Fruit fly (Drosophila melanogaster) whole organism, embryonic: ENCODE data around the gene vari.

Experiments used
- Atf3 ChIP-seq: fragments of 200-800 bp; sonication (Bioruptor generic); optimal IDR thresholded peaks from 3 replicates; lab custom pipeline; 2016; ENCODE audit warnings: missing biosample characterization, missing genetic modification characterization
- CG10366 ChIP-seq: fragments of 200-800 bp; sonication (Bioruptor generic); IDR thresholded peaks from 2 replicates; pipeline ENCODE4 v1.3.6; 2022; ENCODE audit warnings: missing biosample characterization, missing genetic modification characterization
- CG10979 ChIP-seq: fragments of 200-800 bp; sonication (Bioruptor generic); optimal IDR thresholded peaks from 2 replicates; lab custom pipeline; 2018; ENCODE audit warnings: missing biosample characterization, mild to moderate bottlenecking, missing genetic modification characterization, moderate library complexity
- CG11085 ChIP-seq: fragments of 200-800 bp; sonication (Bioruptor generic); IDR thresholded peaks from 2 replicates; pipeline ENCODE4 v1.3.6; 2022; ENCODE audit warnings: missing biosample characterization, missing genetic modification characterization
- CG11398 ChIP-seq: fragments of 200-800 bp; sonication (Bioruptor generic); optimal IDR thresholded peaks from 2 replicates; lab custom pipeline; 2016; ENCODE audit warnings: missing biosample characterization, missing genetic modification characterization
- CG1233 ChIP-seq: fragments of 200-800 bp; sonication (Bioruptor generic); optimal IDR thresholded peaks from 4 replicates; lab custom pipeline; 2018; ENCODE audit warnings: missing biosample characterization, mild to moderate bottlenecking, missing genetic modification characterization
- CG12744 ChIP-seq: fragments of 200-800 bp; sonication (Bioruptor generic); optimal IDR thresholded peaks from 2 replicates; lab custom pipeline; 2016; ENCODE audit warnings: missing biosample characterization, missing genetic modification characterization
- CG13287 ChIP-seq: fragments of 200-800 bp; sonication (Bioruptor generic); IDR thresholded peaks from 2 replicates; pipeline ENCODE4 v1.3.6; 2022; ENCODE audit warnings: missing biosample characterization, missing genetic modification characterization; ENCODE audit not compliant: partially characterized antibody
- CG13775 ChIP-seq: fragments of 200-800 bp; sonication (Bioruptor generic); optimal IDR thresholded peaks from 3 replicates; lab custom pipeline; 2017; ENCODE audit warnings: missing biosample characterization, mild to moderate bottlenecking, missing genetic modification characterization
- CG14441 ChIP-seq: fragments of 200-800 bp; sonication (Bioruptor generic); IDR thresholded peaks from 2 replicates; pipeline ENCODE4 v1.3.6; 2022; ENCODE audit warnings: missing biosample characterization, missing genetic modification characterization
- CG14667 ChIP-seq: fragments of 200-800 bp; sonication (Bioruptor generic); IDR thresholded peaks from 2 replicates; pipeline ENCODE4 v1.3.6; 2022; ENCODE audit warnings: missing biosample characterization, missing genetic modification characterization
- CG1529 ChIP-seq: fragments of 200-800 bp; sonication (Bioruptor generic); optimal IDR thresholded peaks from 3 replicates; lab custom pipeline; 2018; ENCODE audit warnings: missing biosample characterization, missing genetic modification characterization
- CG1602 ChIP-seq: fragments of 200-800 bp; sonication (Bioruptor generic); optimal IDR thresholded peaks from 3 replicates; lab custom pipeline; 2016; ENCODE audit warnings: missing biosample characterization, missing genetic modification characterization
- CG18011 ChIP-seq: fragments of 200-800 bp; sonication (Bioruptor generic); optimal IDR thresholded peaks from 2 replicates; lab custom pipeline; 2017; ENCODE audit warnings: missing biosample characterization, missing genetic modification characterization, mild to moderate bottlenecking, moderate library complexity, missing genotype
- CG18619 ChIP-seq: fragments of 200-800 bp; sonication (Bioruptor generic); optimal IDR thresholded peaks from 3 replicates; lab custom pipeline; 2017; ENCODE audit warnings: missing biosample characterization, mild to moderate bottlenecking, missing genetic modification characterization
- CG3065 ChIP-seq: fragments of 200-800 bp; sonication (Bioruptor generic); optimal IDR thresholded peaks from 2 replicates; lab custom pipeline; 2016; ENCODE audit warnings: missing biosample characterization, missing genetic modification characterization
- CG31224 ChIP-seq: fragments of 200-800 bp; sonication (Bioruptor generic); IDR thresholded peaks from 2 replicates; pipeline ENCODE4 v1.3.6; 2022; ENCODE audit warnings: missing biosample characterization, missing genetic modification characterization
- CG32772 ChIP-seq: fragments of 200-800 bp; sonication (Bioruptor generic); IDR thresholded peaks from 2 replicates; pipeline ENCODE4 v1.3.6; 2022; ENCODE audit warnings: missing biosample characterization, missing genetic modification characterization
- CG3726 ChIP-seq: fragments of 200-800 bp; sonication (Bioruptor generic); IDR thresholded peaks from 3 replicates; pipeline ENCODE4, ENCODE4 v1.3.6; 2022; ENCODE audit warnings: missing biosample characterization, missing genetic modification characterization
- CG7271 ChIP-seq: fragments of 200-800 bp; sonication (Bioruptor generic); optimal IDR thresholded peaks from 2 replicates; lab custom pipeline; 2018; ENCODE audit warnings: missing biosample characterization, mild to moderate bottlenecking, missing genetic modification characterization, moderate library complexity
- CG7987 ChIP-seq: fragments of 200-800 bp; sonication (Bioruptor generic); optimal IDR thresholded peaks from 2 replicates; lab custom pipeline; 2018; ENCODE audit warnings: missing biosample characterization, mild to moderate bottlenecking, missing genetic modification characterization, moderate library complexity
- CG9215 ChIP-seq: fragments of 200-800 bp; sonication (Bioruptor generic); IDR thresholded peaks from 2 replicates; pipeline ENCODE4 v1.3.6; 2022; ENCODE audit warnings: missing biosample characterization, missing genetic modification characterization
- CG9727 ChIP-seq: fragments of 200-800 bp; sonication (Bioruptor generic); optimal IDR thresholded peaks from 3 replicates; lab custom pipeline; 2017; ENCODE audit warnings: missing biosample characterization, mild to moderate bottlenecking, missing genetic modification characterization
- Deaf1 ChIP-seq: fragments of 200-800 bp; optimal IDR thresholded peaks from 3 replicates; lab custom pipeline; 2019; ENCODE audit warnings: missing biosample characterization, mild to moderate bottlenecking, missing genetic modification characterization, moderate library complexity
- Dip3 ChIP-seq: fragments of 200-800 bp; sonication (Bioruptor generic); optimal IDR thresholded peaks from 3 replicates; lab custom pipeline; 2016; ENCODE audit warnings: missing biosample characterization, missing genetic modification characterization
- Fer3 ChIP-seq: fragments of 200-800 bp; sonication (Bioruptor generic); optimal IDR thresholded peaks from 2 replicates; lab custom pipeline; 2018; ENCODE audit warnings: missing biosample characterization, mild to moderate bottlenecking, missing genetic modification characterization, moderate library complexity
- Lim3 ChIP-seq: fragments of 200-800 bp; sonication (Bioruptor generic); IDR thresholded peaks from 2 replicates; pipeline ENCODE4 v1.3.6; 2022; ENCODE audit warnings: missing biosample characterization, missing genetic modification characterization
- MBD-R2 ChIP-seq: fragments of 200-800 bp; sonication (Bioruptor generic); IDR thresholded peaks from 2 replicates; pipeline ENCODE4 v1.3.6; 2022; ENCODE audit warnings: missing biosample characterization, missing genetic modification characterization
- Mrtf ChIP-seq: fragments of 200-800 bp; sonication (Bioruptor generic); IDR thresholded peaks from 3 replicates; pipeline ENCODE4 v1.3.6; 2022; ENCODE audit warnings: missing biosample characterization, missing genetic modification characterization
- Myb ChIP-seq: fragments of 200-800 bp; sonication (Bioruptor generic); optimal IDR thresholded peaks from 2 replicates; lab custom pipeline; 2016; ENCODE audit warnings: missing biosample characterization, missing genetic modification characterization
- Neu2 ChIP-seq: fragments of 200-800 bp; sonication (Bioruptor generic); optimal IDR thresholded peaks from 3 replicates; lab custom pipeline; 2016; ENCODE audit warnings: missing biosample characterization, missing genetic modification characterization, borderline replicate concordance
- Opbp ChIP-seq: fragments of 200-800 bp; sonication (Bioruptor generic); IDR thresholded peaks from 3 replicates; pipeline ENCODE4 v1.3.6; 2022; ENCODE audit warnings: missing biosample characterization, missing genetic modification characterization; ENCODE audit not compliant: partially characterized antibody
- Scr ChIP-seq: fragments of 200-800 bp; sonication (Bioruptor generic); IDR thresholded peaks from 2 replicates; pipeline ENCODE4 v1.3.6; 2022; ENCODE audit warnings: missing biosample characterization, missing genetic modification characterization; ENCODE audit not compliant: partially characterized antibody
- Xrp1 ChIP-seq: fragments of 200-800 bp; sonication (Bioruptor generic); IDR thresholded peaks from 2 replicates; pipeline ENCODE4 v1.3.6; 2022; ENCODE audit warnings: missing biosample characterization, missing genetic modification characterization
- bigmax ChIP-seq: fragments of 200-800 bp; sonication (Bioruptor generic); optimal IDR thresholded peaks from 2 replicates; lab custom pipeline; 2018; ENCODE audit warnings: missing biosample characterization, mild to moderate bottlenecking, missing genetic modification characterization
- bsh ChIP-seq, 2 experiments: fragments of 200-800 bp; sonication (Bioruptor generic); optimal IDR thresholded peaks; 2 replicates each; lab custom pipeline; 2017 to 2018; ENCODE audit warnings: mild to moderate bottlenecking in 2 of 2, missing biosample characterization in 2 of 2, missing genetic modification characterization in 2 of 2, moderate library complexity in 1 of 2
- chinmo ChIP-seq: fragments of 200-800 bp; sonication (Bioruptor generic); IDR thresholded peaks from 4 replicates; pipeline ENCODE4 v1.3.6; 2022; ENCODE audit warnings: missing biosample characterization, missing genetic modification characterization; ENCODE audit not compliant: partially characterized antibody
- chn ChIP-seq: fragments of 200-800 bp; sonication (Bioruptor generic); optimal IDR thresholded peaks from 2 replicates; lab custom pipeline; 2016; ENCODE audit warnings: missing biosample characterization, missing genetic modification characterization
- crol ChIP-seq: fragments of 200-800 bp; sonication (Bioruptor generic); IDR thresholded peaks from 2 replicates; pipeline ENCODE4 v1.3.6; 2022; ENCODE audit warnings: missing biosample characterization, missing genetic modification characterization
- nerfin-1 ChIP-seq: fragments of 200-800 bp; sonication (Bioruptor generic); optimal IDR thresholded peaks from 3 replicates; lab custom pipeline; 2019; ENCODE audit warnings: missing biosample characterization, mild to moderate bottlenecking, missing genetic modification characterization, moderate library complexity
- phol ChIP-seq: fragments of 200-800 bp; sonication (Bioruptor generic); optimal IDR thresholded peaks from 3 replicates; lab custom pipeline; 2018; ENCODE audit warnings: missing biosample characterization, mild to moderate bottlenecking, missing genetic modification characterization, moderate library complexity
- pros ChIP-seq: fragments of 200-800 bp; sonication (Bioruptor generic); optimal IDR thresholded peaks from 3 replicates; lab custom pipeline; 2019; ENCODE audit warnings: missing biosample characterization, mild to moderate bottlenecking, missing genetic modification characterization, moderate library complexity
- psq ChIP-seq: fragments of 200-800 bp; sonication (Bioruptor generic); optimal IDR thresholded peaks from 2 replicates; lab custom pipeline; 2017; ENCODE audit warnings: missing biosample characterization, missing genetic modification characterization
- schlank ChIP-seq: fragments of 200-800 bp; sonication (Bioruptor generic); optimal IDR thresholded peaks from 2 replicates; lab custom pipeline; 2018; ENCODE audit warnings: missing biosample characterization, mild to moderate bottlenecking, missing genetic modification characterization
- sisA ChIP-seq: fragments of 200-800 bp; sonication (Bioruptor generic); IDR thresholded peaks from 2 replicates; pipeline ENCODE4 v1.3.6; 2022; ENCODE audit warnings: missing biosample characterization, missing genetic modification characterization
- slbo ChIP-seq: fragments of 200-800 bp; sonication (Bioruptor generic); IDR thresholded peaks from 2 replicates; pipeline ENCODE4 v1.3.6; 2022; ENCODE audit warnings: missing biosample characterization, missing genetic modification characterization
- sna ChIP-seq: fragments of 200-800 bp; sonication (Bioruptor generic); IDR thresholded peaks from 2 replicates; pipeline ENCODE4 v1.3.6; 2022; ENCODE audit warnings: missing biosample characterization, missing genetic modification characterization; ENCODE audit not compliant: partially characterized antibody
- sr ChIP-seq: fragments of 200-800 bp; sonication (Bioruptor generic); IDR thresholded peaks from 3 replicates; pipeline ENCODE4 v1.3.6; 2022; ENCODE audit warnings: missing biosample characterization, missing genetic modification characterization
- trem ChIP-seq: fragments of 200-800 bp; optimal IDR thresholded peaks from 3 replicates; lab custom pipeline; 2019; ENCODE audit warnings: missing biosample characterization, mild to moderate bottlenecking, missing genetic modification characterization, moderate library complexity
- ttk ChIP-seq: fragments of 200-800 bp; sonication (Bioruptor generic); IDR thresholded peaks from 2 replicates; pipeline ENCODE4 v2.1.2; 2022; ENCODE audit warnings: missing biosample characterization, missing genetic modification characterization
- unpg ChIP-seq: fragments of 200-800 bp; sonication (Bioruptor generic); optimal IDR thresholded peaks from 3 replicates; lab custom pipeline; 2018; ENCODE audit warnings: missing biosample characterization, mild to moderate bottlenecking, missing genetic modification characterization, moderate library complexity

Gene vari

dm6 chr2L:20803733-20804164 lies 6.9 kb upstream of the vari start:
- no peak for TF ChIP-seq CG14441 (GFP tag; lab: Robert Waterston, UW)
- TF ChIP-seq CG1233 (GFP tag; lab: Kevin White, UChicago): no peak
- no peak for TF ChIP-seq CG13775 (GFP tag; lab: Kevin White, UChicago)
- TF ChIP-seq Dip3 (GFP tag; lab: Kevin White, UChicago): no peak
- TF ChIP-seq MBD-R2: no peak
- TF ChIP-seq ttk (GFP tag; lab: Robert Waterston, UW): peak; percentile 58; the same call in 1 of the 2 replicates
- TF ChIP-seq CG9727: no peak
- TF ChIP-seq CG9215 (GFP tag; lab: Robert Waterston, UW): no peak
- no peak for TF ChIP-seq Fer3 (tag; lab: Kevin White, UChicago)
- peak; percentile 78; the same call in 2 of the 4 replicates for TF ChIP-seq chinmo
- TF ChIP-seq unpg (GFP tag; lab: Kevin White, UChicago): no peak
- TF ChIP-seq CG12744: no peak
- no peak for TF ChIP-seq CG10366 (GFP tag; lab: Robert Waterston, UW)
- no peak for TF ChIP-seq sna (GFP tag; lab: Robert Waterston, UW)
- no peak for TF ChIP-seq phol (tag; lab: Kevin White, UChicago)
- no peak for TF ChIP-seq CG1529
- no peak for TF ChIP-seq Opbp (GFP tag; lab: Robert Waterston, UW)
- TF ChIP-seq CG3726 (GFP tag; lab: Robert Waterston, UW): no peak
- TF ChIP-seq CG1602 (GFP tag; lab: Kevin White, UChicago): no peak
- TF ChIP-seq CG10979 (tag; lab: Kevin White, UChicago): no peak
- TF ChIP-seq slbo (GFP tag; lab: Robert Waterston, UW): no peak
- TF ChIP-seq schlank (tag; lab: Kevin White, UChicago): no peak
- no peak for TF ChIP-seq CG18011 (GFP tag; lab: Kevin White, UChicago)
- no peak for TF ChIP-seq Lim3
- no peak for TF ChIP-seq Scr (GFP tag; lab: Robert Waterston, UW)
- TF ChIP-seq pros: peak; percentile 83
- TF ChIP-seq CG14667 (GFP tag; lab: Robert Waterston, UW): no peak
- peak; percentile 91 for TF ChIP-seq crol (GFP tag; lab: Robert Waterston, UW)
- no peak for TF ChIP-seq trem
- TF ChIP-seq CG32772 (GFP tag; lab: Robert Waterston, UW): 0 out of 2 replicates have a peak, but pooled peaks have one; percentile 8
- TF ChIP-seq sr: peak; percentile 54; the same call in 1 of the 3 replicates
- TF ChIP-seq nerfin-1 (tag; lab: Kevin White, UChicago): peak; percentile 43
- TF ChIP-seq Xrp1: no peak
- no peak for TF ChIP-seq Atf3 (GFP tag; lab: Kevin White, UChicago)
- no peak for TF ChIP-seq CG18619 (GFP tag; lab: Kevin White, UChicago)
- no peak for TF ChIP-seq bsh (GFP tag; optimal IDR thresholded peaks at IDR 0.05; lab: Kevin White, UChicago)
- no peak for TF ChIP-seq Mrtf
- no peak for TF ChIP-seq Neu2 (GFP tag; lab: Kevin White, UChicago)
- TF ChIP-seq bigmax: no peak
- no peak for TF ChIP-seq psq
- TF ChIP-seq CG13287 (GFP tag; lab: Robert Waterston, UW): no peak
- no peak for TF ChIP-seq CG7271 (tag; lab: Kevin White, UChicago)
- no peak for TF ChIP-seq chn (GFP tag; lab: Kevin White, UChicago)
- no peak for TF ChIP-seq Myb (GFP tag; lab: Kevin White, UChicago)
- no peak for TF ChIP-seq CG3065 (GFP tag; lab: Kevin White, UChicago)
- no peak for TF ChIP-seq sisA (GFP tag; lab: Robert Waterston, UW)
- peak; percentile 31 for TF ChIP-seq Deaf1 (tag; lab: Kevin White, UChicago)
- TF ChIP-seq CG7987 (GFP tag; lab: Kevin White, UChicago): no peak
- TF ChIP-seq CG11085 (GFP tag; lab: Robert Waterston, UW): no peak
- TF ChIP-seq CG31224 (GFP tag; lab: Robert Waterston, UW): peak; percentile 27; the same call in 1 of the 2 replicates
- TF ChIP-seq CG11398: no peak
